Fruit fly (Drosophila melanogaster): Measurements from ENCODE around the gene Acsf3.

Acsf3 gene

dm6 chrX:7301351-7302328 lies 27.2 kb upstream of the Acsf3 start (continued):
- no peak for TF ChIP-seq Lpt (GFP tag; optimal IDR thresholded peaks at IDR 0.05)
- TF ChIP-seq CG14965 (GFP tag; optimal IDR thresholded peaks at IDR 0.05; ENCODE audit: borderline replicate concordance) = no peak
- TF ChIP-seq CG8924 (tag; optimal IDR thresholded peaks at IDR 0.05) = peak; percentile 69
- peak; percentile 27; the same call in 1 of the 2 replicates for TF ChIP-seq CG14667 (GFP tag; IDR thresholded peaks at IDR 0.05)
- peak; percentile 60 for TF ChIP-seq CG12659 (GFP tag; optimal IDR thresholded peaks at IDR 0.05)
- no peak for TF ChIP-seq CG7963 (GFP tag; IDR thresholded peaks at IDR 0.05; ENCODE audit: partially characterized antibody)
- peak; percentile 27 for TF ChIP-seq CG15073 (GFP tag; optimal IDR thresholded peaks at IDR 0.05)
- peak; percentile 57 for TF ChIP-seq Nf-YC (tag; optimal IDR thresholded peaks at IDR 0.05)
- TF ChIP-seq CG8478 (optimal IDR thresholded peaks at IDR 0.05) = no peak
- TF ChIP-seq Adf1 (GFP tag; IDR thresholded peaks at IDR 0.05) = peak; percentile 60
- TF ChIP-seq CG13624 (GFP tag; optimal IDR thresholded peaks at IDR 0.05) = peak; percentile 18
- TF ChIP-seq CG2202 (tag; optimal IDR thresholded peaks at IDR 0.05) = no peak
- peak; percentile 34; the same call in 1 of the 2 replicates for TF ChIP-seq Rx (GFP tag; IDR thresholded peaks at IDR 0.05)
- peak; percentile 72 for TF ChIP-seq CG1529 (GFP tag; optimal IDR thresholded peaks at IDR 0.05)
- TF ChIP-seq dan (GFP tag; IDR thresholded peaks at IDR 0.05) = no peak
- TF ChIP-seq CG31441 (GFP tag; IDR thresholded peaks at IDR 0.05) = peak; percentile 82
- TF ChIP-seq CG13775 (GFP tag; optimal IDR thresholded peaks at IDR 0.05) = peak; percentile 50
- no peak for TF ChIP-seq al (GFP tag; IDR thresholded peaks at IDR 0.05)
- TF ChIP-seq Hsf (GFP tag; optimal IDR thresholded peaks at IDR 0.05) = peak; percentile 60
- peak; percentile 55; the same call in 1 of the 2 replicates for TF ChIP-seq Awh (GFP tag; IDR thresholded peaks at IDR 0.05)
- TF ChIP-seq sug (tag; optimal IDR thresholded peaks at IDR 0.05) = no peak
- TF ChIP-seq en (GFP tag; optimal IDR thresholded peaks at IDR 0.05) = peak; percentile 14
- TF ChIP-seq CG18011 (GFP tag; optimal IDR thresholded peaks at IDR 0.05) = no peak
- no peak for TF ChIP-seq lov (optimal IDR thresholded peaks at IDR 0.05)
- peak; percentile 37; the same call in 1 of the 3 replicates for TF ChIP-seq lov (GFP tag; IDR thresholded peaks at IDR 0.05)
- no peak for TF ChIP-seq Mad (GFP tag; optimal IDR thresholded peaks at IDR 0.05)
- TF ChIP-seq CG12219 (GFP tag; optimal IDR thresholded peaks at IDR 0.05) = peak; percentile 11
- TF ChIP-seq CG11504 (tag; optimal IDR thresholded peaks at IDR 0.05) = peak; percentile 79
- peak; percentile 23; the same call in 1 of the 2 replicates for TF ChIP-seq CG17328 (GFP tag; IDR thresholded peaks at IDR 0.05)
- TF ChIP-seq CG3407 (GFP tag; optimal IDR thresholded peaks at IDR 0.05) = no peak
- TF ChIP-seq CG18476 (GFP tag; optimal IDR thresholded peaks at IDR 0.05) = peak; percentile 17
- TF ChIP-seq pita (GFP tag; optimal IDR thresholded peaks at IDR 0.05) = no peak
- TF ChIP-seq Six4 (GFP tag; optimal IDR thresholded peaks at IDR 0.05) = peak; percentile 45
- peak; percentile 76 for TF ChIP-seq nerfin-1 (tag; optimal IDR thresholded peaks at IDR 0.05)
- TF ChIP-seq CG43689 (GFP tag; IDR thresholded peaks at IDR 0.05) = no peak
- peak; percentile 6 for TF ChIP-seq CG10147 (GFP tag; optimal IDR thresholded peaks at IDR 0.05)
- TF ChIP-seq CG6254 (GFP tag; optimal IDR thresholded peaks at IDR 0.05) = peak; percentile 48
- TF ChIP-seq ken (GFP tag; IDR thresholded peaks at IDR 0.05) = 0 out of 3 replicates have a peak, but pooled peaks have one; percentile 39
- TF ChIP-seq CG15601 (tag; optimal IDR thresholded peaks at IDR 0.05) = peak; percentile 57
- TF ChIP-seq Camta (GFP tag; optimal IDR thresholded peaks at IDR 0.05) = peak; percentile 63
- TF ChIP-seq ranshi (GFP tag; IDR thresholded peaks at IDR 0.05) = peak; percentile 35
- peak; percentile 83 for TF ChIP-seq CG9437 (GFP tag; optimal IDR thresholded peaks at IDR 0.05)
- TF ChIP-seq Hr39 (optimal IDR thresholded peaks at IDR 0.05) = no peak
- peak; percentile 36; the same call in 1 of the 3 replicates for TF ChIP-seq H15 (GFP tag; IDR thresholded peaks at IDR 0.05)
- peak; percentile 74 for TF ChIP-seq dmrt11E (tag; optimal IDR thresholded peaks at IDR 0.05)
- TF ChIP-seq HLHmδ (GFP tag; optimal IDR thresholded peaks at IDR 0.05) = no peak
- TF ChIP-seq exex (tag; optimal IDR thresholded peaks at IDR 0.05) = peak; percentile 26
- peak; percentile 49 for TF ChIP-seq Nf-YB (GFP tag; optimal IDR thresholded peaks at IDR 0.05)
- no peak for TF ChIP-seq Fer2 (tag; optimal IDR thresholded peaks at IDR 0.05)
